Worm (Caenorhabditis elegans) whole organism, mixed stage, embryonic: Measurements from ENCODE around the gene C11E4.7.
A peak's percentile ranks its signal among the peaks of the same experiment; 100 is the strongest.

Experiments used
- M03D4.4 ChIP-seq: sonication (generic microtip); optimal IDR thresholded peaks from 2 replicates; lab custom pipeline; 2017; ENCODE audit warnings: mild to moderate bottlenecking, missing genetic modification characterization, missing compliant biosample characterization
- bed-3 ChIP-seq: fragments of 200-800 bp; sonication (Bioruptor generic); optimal IDR thresholded peaks from 3 replicates; lab custom pipeline; 2018; ENCODE audit warnings: mild to moderate bottlenecking, missing genetic modification characterization, moderate library complexity, missing compliant biosample characterization
- blmp-1 ChIP-seq: fragments of 150-350 bp; optimal IDR thresholded peaks from 2 replicates; lab custom pipeline; 2014; ENCODE audit warnings: missing biosample characterization, missing genetic modification characterization
- ceh-39 ChIP-seq: fragments of 150-350 bp; optimal IDR thresholded peaks from 2 replicates; lab custom pipeline; 2014; ENCODE audit warnings: missing biosample characterization, missing genetic modification characterization
- ceh-43 ChIP-seq: fragments of 200-800 bp; sonication (Bioruptor generic); optimal IDR thresholded peaks from 2 replicates; lab custom pipeline; 2018; ENCODE audit warnings: mild to moderate bottlenecking, missing genetic modification characterization, moderate library complexity, missing compliant biosample characterization
- ceh-83 ChIP-seq: fragments of 200-800 bp; sonication (Bioruptor generic); optimal IDR thresholded peaks from 2 replicates; lab custom pipeline; 2018; ENCODE audit warnings: mild to moderate bottlenecking, missing genetic modification characterization, missing compliant biosample characterization
- ces-1 ChIP-seq: fragments of 150-350 bp; optimal IDR thresholded peaks from 2 replicates; lab custom pipeline; 2014; ENCODE audit warnings: missing biosample characterization, missing genetic modification reagents, missing genetic modification characterization
- cnd-1 ChIP-seq: fragments of 200-800 bp; sonication (Bioruptor generic); optimal IDR thresholded peaks from 2 replicates; lab custom pipeline; 2018; ENCODE audit warnings: mild to moderate bottlenecking, missing genetic modification characterization, missing compliant biosample characterization
- drap-1 ChIP-seq: fragments of 200-800 bp; sonication (Bioruptor generic); optimal IDR thresholded peaks from 3 replicates; lab custom pipeline; 2018; ENCODE audit warnings: mild to moderate bottlenecking, missing genetic modification characterization, missing compliant biosample characterization
- elt-1 ChIP-seq: sonication (generic microtip); optimal IDR thresholded peaks from 2 replicates; lab custom pipeline; 2017; ENCODE audit warnings: missing genetic modification characterization, mild to moderate bottlenecking, missing compliant biosample characterization, antibody characterized with exemption, moderate library complexity, borderline replicate concordance; ENCODE audit not compliant: insufficient read depth
- elt-3 ChIP-seq: fragments of 150-350 bp; optimal IDR thresholded peaks from 2 replicates; lab custom pipeline; 2014; ENCODE audit warnings: missing biosample characterization, missing genetic modification characterization
- flh-1 ChIP-seq: fragments of 200-800 bp; sonication (Bioruptor generic); optimal IDR thresholded peaks from 2 replicates; lab custom pipeline; 2018; ENCODE audit warnings: mild to moderate bottlenecking, missing genetic modification characterization, moderate library complexity, missing compliant biosample characterization
- ham-2 ChIP-seq: fragments of 200-800 bp; sonication (Bioruptor generic); optimal IDR thresholded peaks from 2 replicates; lab custom pipeline; 2018; ENCODE audit warnings: mild to moderate bottlenecking, missing genetic modification characterization, missing compliant biosample characterization
- hlh-1 ChIP-seq: fragments of 150-350 bp; optimal IDR thresholded peaks from 2 replicates; lab custom pipeline; 2014; ENCODE audit warnings: missing biosample characterization, missing genetic modification reagents, missing genetic modification characterization
- lin-13 ChIP-seq: fragments of 150-350 bp; optimal IDR thresholded peaks from 2 replicates; lab custom pipeline; 2014; ENCODE audit warnings: missing biosample characterization, missing genetic modification characterization
- lin-32 ChIP-seq: fragments of 200-800 bp; sonication (Bioruptor generic); optimal IDR thresholded peaks from 2 replicates; lab custom pipeline; 2018; ENCODE audit warnings: mild to moderate bottlenecking, missing genetic modification characterization, missing compliant biosample characterization
- lsy-2 ChIP-seq: fragments of 150-350 bp; optimal IDR thresholded peaks from 2 replicates; lab custom pipeline; 2014; ENCODE audit warnings: missing biosample characterization, missing genetic modification characterization
- mab-5 ChIP-seq: fragments of 150-350 bp; optimal IDR thresholded peaks from 2 replicates; lab custom pipeline; 2014; ENCODE audit warnings: missing biosample characterization, missing genetic modification characterization
- mep-1 ChIP-seq: fragments of 150-350 bp; optimal IDR thresholded peaks from 2 replicates; lab custom pipeline; 2017; ENCODE audit warnings: missing biosample characterization, missing genetic modification reagents, missing genetic modification characterization, inconsistent platforms
- mls-2 ChIP-seq: sonication (generic microtip); optimal IDR thresholded peaks from 2 replicates; lab custom pipeline; 2016; ENCODE audit warnings: mild to moderate bottlenecking, missing genetic modification characterization, moderate library complexity, missing compliant biosample characterization
- nhr-12 ChIP-seq: fragments of 150-350 bp; optimal IDR thresholded peaks from 2 replicates; lab custom pipeline; 2014; ENCODE audit warnings: missing biosample characterization, missing genetic modification characterization
- nhr-2 ChIP-seq: fragments of 150-350 bp; optimal IDR thresholded peaks from 2 replicates; lab custom pipeline; 2014; ENCODE audit warnings: missing biosample characterization, missing genetic modification characterization
- nhr-237 ChIP-seq: fragments of 150-350 bp; optimal IDR thresholded peaks from 2 replicates; lab custom pipeline; 2014; ENCODE audit warnings: missing biosample characterization, missing genetic modification characterization
- nhr-28 ChIP-seq: fragments of 150-350 bp; optimal IDR thresholded peaks from 2 replicates; lab custom pipeline; 2014; ENCODE audit warnings: missing biosample characterization, missing genetic modification characterization
- nhr-76 ChIP-seq: sonication (generic microtip); optimal IDR thresholded peaks from 2 replicates; lab custom pipeline; 2017; ENCODE audit warnings: missing biosample characterization, missing genetic modification characterization
- pha-4 ChIP-seq: fragments of 150-350 bp; optimal IDR thresholded peaks from 2 replicates; lab custom pipeline; 2018; ENCODE audit warnings: missing biosample characterization, missing genetic modification reagents, missing genetic modification characterization
- sem-2 ChIP-seq: fragments of 200-800 bp; sonication (Bioruptor generic); optimal IDR thresholded peaks from 2 replicates; lab custom pipeline; 2018; ENCODE audit warnings: mild to moderate bottlenecking, missing genetic modification characterization, missing compliant biosample characterization
- snpc-4 ChIP-seq: fragments of 150-350 bp; optimal IDR thresholded peaks from 2 replicates; lab custom pipeline; 2014; ENCODE audit warnings: missing biosample characterization, missing genetic modification characterization
- sptf-1 ChIP-seq: sonication (generic microtip); optimal IDR thresholded peaks from 2 replicates; lab custom pipeline; 2017; ENCODE audit warnings: mild to moderate bottlenecking, missing genetic modification characterization, moderate library complexity, missing compliant biosample characterization
- tbx-8 ChIP-seq: fragments of 200-800 bp; sonication (Bioruptor generic); optimal IDR thresholded peaks from 2 replicates; lab custom pipeline; 2018; ENCODE audit warnings: mild to moderate bottlenecking, missing genetic modification characterization, moderate library complexity, missing compliant biosample characterization
- unc-120 ChIP-seq: sonication (generic microtip); optimal IDR thresholded peaks from 2 replicates; lab custom pipeline; 2017; ENCODE audit warnings: missing genetic modification characterization, missing compliant biosample characterization; ENCODE audit not compliant: poor library complexity, severe bottlenecking
- unc-39 ChIP-seq: fragments of 150-350 bp; optimal IDR thresholded peaks from 2 replicates; lab custom pipeline; 2014; ENCODE audit warnings: missing biosample characterization, missing genetic modification characterization
- unc-62 ChIP-seq: fragments of 150-350 bp; optimal IDR thresholded peaks from 2 replicates; lab custom pipeline; 2014; ENCODE audit warnings: missing biosample characterization, missing genetic modification reagents, missing genetic modification characterization
- zip-8 ChIP-seq: fragments of 150-350 bp; optimal IDR thresholded peaks from 2 replicates; lab custom pipeline; 2014; ENCODE audit warnings: missing biosample characterization, missing genetic modification characterization
- ztf-11 ChIP-seq: fragments of 150-350 bp; optimal IDR thresholded peaks from 2 replicates; lab custom pipeline; 2014; ENCODE audit warnings: missing biosample characterization, missing genetic modification characterization

Gene C11E4.7

DNA sequence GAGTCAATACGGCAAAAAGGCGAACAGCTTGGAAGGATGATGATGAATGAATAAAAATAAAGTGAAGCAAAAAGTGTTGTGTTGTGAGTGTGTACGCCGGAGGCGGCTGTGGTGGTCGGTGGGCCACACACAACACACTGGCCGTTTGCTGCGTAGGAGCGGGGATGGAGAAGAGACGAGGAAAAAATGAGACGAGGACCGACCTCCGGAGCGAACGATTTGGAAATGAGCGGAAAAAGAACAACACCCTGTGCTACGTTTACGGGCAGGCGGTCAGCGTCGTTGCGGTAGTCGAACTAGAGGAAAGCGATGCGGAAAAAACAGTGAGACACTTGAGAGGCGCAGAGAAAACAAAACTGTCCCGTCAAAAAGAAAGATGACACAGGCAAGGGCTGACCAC lies 20.1 kb downstream of the C11E4.7 start:
- no peak for TF ChIP-seq hlh-1 (tag; lab: Kevin White, UChicago)
- TF ChIP-seq unc-62 (GFP tag; lab: Kevin White, UChicago), result no peak
- TF ChIP-seq ces-1 (GFP tag; lab: Kevin White, UChicago), result no peak
- TF ChIP-seq ceh-83, result no peak
- no peak for TF ChIP-seq mls-2 (tag; lab: Kevin White, UChicago)
- TF ChIP-seq M03D4.4 (tag; lab: Kevin White, UChicago), result no peak
- peak; percentile 61 for TF ChIP-seq ham-2
- no peak for TF ChIP-seq flh-1 (GFP tag; lab: Kevin White, UChicago)
- TF ChIP-seq bed-3 (GFP tag; lab: Kevin White, UChicago), result no peak
- TF ChIP-seq ceh-39 (tag; lab: Kevin White, UChicago), result no peak
- TF ChIP-seq unc-120 (tag; lab: Kevin White, UChicago), result no peak
- TF ChIP-seq nhr-76 (tag; lab: Kevin White, UChicago), result no peak
- TF ChIP-seq lin-13, result no peak
- peak; percentile 48 for TF ChIP-seq cnd-1 (tag; lab: Kevin White, UChicago)
- TF ChIP-seq zip-8 (tag; lab: Kevin White, UChicago), result no peak

DNA sequence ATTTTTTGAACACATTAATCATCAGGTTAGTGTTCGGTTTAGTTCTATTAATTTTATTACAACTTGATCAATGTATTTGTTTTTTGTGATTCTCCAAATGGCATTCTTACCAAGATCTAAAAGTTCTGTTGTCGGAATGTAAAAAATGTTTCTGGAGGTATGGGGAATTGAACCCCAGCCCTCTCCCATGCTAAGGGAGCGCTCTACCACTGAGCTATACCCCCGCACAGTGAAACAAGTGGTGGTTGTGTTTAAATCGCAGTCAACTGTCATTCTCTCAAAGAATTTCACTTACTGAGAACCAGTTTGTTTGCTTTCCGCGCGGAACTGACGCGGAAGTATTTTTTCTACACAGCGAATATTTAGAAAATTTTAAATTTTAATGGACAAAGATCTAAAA lies 20.7 kb downstream of the C11E4.7 start:
- TF ChIP-seq nhr-76 (tag; lab: Kevin White, UChicago) (no peak), tbx-8 (GFP tag; lab: Kevin White, UChicago) (peak; percentile 61), ces-1 (GFP tag; lab: Kevin White, UChicago) (no peak), sptf-1 (tag; lab: Kevin White, UChicago) (peak; percentile 94), lsy-2 (no peak), elt-3 (tag; lab: Kevin White, UChicago) (no peak), ham-2 (peak; percentile 64), mab-5 (tag; lab: Kevin White, UChicago) (no peak), unc-120 (tag; lab: Kevin White, UChicago) (peak; percentile 84), ceh-43 (peak; percentile 83), nhr-2 (tag; lab: Kevin White, UChicago) (no peak), unc-62 (GFP tag; lab: Kevin White, UChicago) (peak; percentile 38), blmp-1 (tag; lab: Kevin White, UChicago) (peak; percentile 11), ceh-39 (tag; lab: Kevin White, UChicago) (no peak), flh-1 (GFP tag; lab: Kevin White, UChicago) (peak; percentile 78), mls-2 (tag; lab: Kevin White, UChicago) (peak; percentile 92), lin-13 (peak; percentile 35), nhr-28 (tag; lab: Kevin White, UChicago) (peak; percentile 16), unc-39 (tag; lab: Kevin White, UChicago) (no peak), nhr-237 (tag; lab: Kevin White, UChicago) (peak; percentile 73), sem-2 (GFP tag; lab: Kevin White, UChicago) (peak; percentile 83), M03D4.4 (tag; lab: Kevin White, UChicago) (peak; percentile 93), nhr-12 (tag; lab: Kevin White, UChicago) (no peak), snpc-4 (tag; lab: Kevin White, UChicago) (no peak), ztf-11 (peak; percentile 53), cnd-1 (tag; lab: Kevin White, UChicago) (peak; percentile 87), elt-1 (tag; lab: Kevin White, UChicago) (no peak), hlh-1 (tag; lab: Kevin White, UChicago) (peak; percentile 50), ceh-83 (peak; percentile 89), lin-32 (GFP tag; lab: Kevin White, UChicago) (peak; percentile 74), drap-1 (GFP tag; lab: Kevin White, UChicago) (peak; percentile 90), bed-3 (GFP tag; lab: Kevin White, UChicago) (peak; percentile 79), pha-4 (tag; lab: Kevin White, UChicago) (peak; percentile 68), mep-1 (tag; lab: Kevin White, UChicago) (peak; percentile 60), zip-8 (tag; lab: Kevin White, UChicago) (no peak)

DNA sequence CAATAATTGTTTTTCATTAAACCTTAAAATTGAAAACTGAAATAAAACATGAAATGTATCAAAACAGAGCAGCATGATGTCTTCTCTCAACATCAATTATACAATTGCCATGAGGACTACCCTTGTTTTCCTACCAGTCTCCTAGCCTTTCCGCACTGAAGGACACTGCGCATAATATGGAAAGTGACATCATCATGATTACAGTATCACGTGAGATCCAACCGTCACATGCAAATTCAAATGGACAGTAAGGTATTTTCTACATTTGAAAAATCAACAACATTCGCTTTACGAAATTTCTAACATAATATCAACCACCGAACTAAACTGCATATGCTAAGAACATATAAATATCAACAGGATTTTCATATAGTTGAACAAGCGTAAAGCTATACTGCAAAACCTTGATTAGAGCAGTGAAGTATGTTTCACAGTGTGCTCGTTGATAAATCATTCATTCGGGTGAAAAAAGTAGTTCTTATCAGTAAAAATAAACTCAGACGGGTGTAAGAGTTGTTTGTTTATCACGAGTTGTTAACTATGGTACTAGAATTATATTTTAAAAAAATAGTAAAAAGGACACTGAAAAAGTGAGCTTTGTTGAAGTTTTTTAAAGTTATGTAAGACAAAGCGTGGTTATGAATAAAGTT lies 21.9 kb downstream of the C11E4.7 start:
- TF ChIP-seq ces-1 (GFP tag; lab: Kevin White, UChicago) (no peak), nhr-237 (tag; lab: Kevin White, UChicago) (no peak), ham-2 (no peak), pha-4 (tag; lab: Kevin White, UChicago) (no peak), nhr-2 (tag; lab: Kevin White, UChicago) (no peak)
